Worm (Caenorhabditis elegans): Measurements from ENCODE around the gene ZC373.3.

DNA sequence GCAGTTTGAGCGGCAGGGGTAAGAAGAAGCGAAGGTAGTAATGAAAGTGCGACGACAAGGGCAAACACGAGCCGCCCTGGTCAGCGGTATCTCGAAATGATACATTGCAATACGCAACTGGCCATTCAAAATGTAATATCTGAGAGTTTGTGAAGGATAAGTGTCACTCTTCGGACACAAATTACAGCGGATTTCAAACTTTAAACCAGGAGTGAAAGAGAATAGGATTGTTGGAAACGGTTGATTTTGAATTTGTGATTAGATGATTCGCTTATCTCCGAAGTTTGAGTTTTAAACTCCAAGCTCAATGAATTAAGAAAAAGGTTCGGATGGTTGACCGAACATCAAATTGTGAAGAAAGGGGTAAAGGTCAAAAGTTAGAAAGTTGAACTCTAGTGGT lies 13.0 kb upstream of the ZC373.3 start, which contains the start of gene ZC374.2:
- TF ChIP-seq F23B12.7 (tag; optimal IDR thresholded peaks at IDR 0.05; ENCODE audit: insufficient read depth), result no peak
- no peak for TF ChIP-seq nfya-1 (tag; optimal IDR thresholded peaks at IDR 0.05; ENCODE audit: borderline replicate concordance, insufficient read depth)
- TF ChIP-seq Y95B8A.8 (GFP tag; IDR thresholded peaks at IDR 0.05), result no peak
- no peak for TF ChIP-seq ets-4 (GFP tag; optimal IDR thresholded peaks at IDR 0.05)
- TF ChIP-seq ama-1 (optimal IDR thresholded peaks at IDR 0.05), result no peak
- TF ChIP-seq ama-1 (GFP tag; optimal IDR thresholded peaks at IDR 0.05), result no peak
- no peak for TF ChIP-seq tbx-9 (tag; optimal IDR thresholded peaks at IDR 0.05; ENCODE audit: borderline replicate concordance)
- TF ChIP-seq rcor-1 (GFP tag; IDR thresholded peaks at IDR 0.05), result no peak
- TF ChIP-seq hrde-1 (tag; optimal IDR thresholded peaks at IDR 0.05; ENCODE audit: borderline replicate concordance), result no peak
- no peak for TF ChIP-seq F49E8.2 (tag; optimal IDR thresholded peaks at IDR 0.05; ENCODE audit: insufficient read depth)
- no peak for TF ChIP-seq mes-4 (tag; optimal IDR thresholded peaks at IDR 0.05)
